Worm (Caenorhabditis elegans) whole organism, L4/young adult: ENCODE data around the gene enol-1.

Experiments
- W03F9.2 ChIP-seq: fragments of 150-350 bp; optimal IDR thresholded peaks from 2 replicates; lab custom pipeline; 2014; ENCODE audit warnings: missing biosample characterization, missing genetic modification characterization
- dao-5 ChIP-seq: sonication (generic microtip); optimal IDR thresholded peaks from 2 replicates; lab custom pipeline; 2016; ENCODE audit warnings: missing genotype, missing genetic modification characterization, moderate library complexity, missing compliant biosample characterization
- him-1 ChIP-seq: sonication (generic microtip); optimal IDR thresholded peaks from 2 replicates; lab custom pipeline; 2016; ENCODE audit warnings: missing genotype, missing genetic modification reagents, missing genetic modification characterization, missing compliant biosample characterization

ce11 chrII:8890530-8890929 lies 40.3 kb upstream of the enol-1 start:
- no peak for TF ChIP-seq him-1 (tag; lab: Kevin White, UChicago)
- no peak for TF ChIP-seq dao-5 (tag; lab: Kevin White, UChicago)
- TF ChIP-seq W03F9.2, result no peak
